Fruit fly (Drosophila melanogaster) whole organism, adult: Measurements from ENCODE around the gene CG14805.

ENCODE experiments used
- CG11617 ChIP-seq: fragments of 200-800 bp; sonication (Bioruptor generic); optimal IDR thresholded peaks from 2 replicates; lab custom pipeline; 2017; ENCODE audit warnings: mild to moderate bottlenecking, missing biosample characterization, missing genetic modification reagents, missing genetic modification characterization
- CG12768 ChIP-seq: fragments of 200-800 bp; sonication (Bioruptor generic); optimal IDR thresholded peaks from 2 replicates; lab custom pipeline; 2017; ENCODE audit warnings: missing biosample characterization, missing genetic modification characterization, mild to moderate bottlenecking, moderate library complexity, missing genetic modification reagents
- CG14711 ChIP-seq: fragments of 200-800 bp; sonication (Bioruptor generic); optimal IDR thresholded peaks from 2 replicates; lab custom pipeline; 2018; ENCODE audit warnings: missing biosample characterization, mild to moderate bottlenecking, missing genetic modification characterization, moderate library complexity
- CG1620 ChIP-seq: fragments of 200-800 bp; sonication (Bioruptor generic); optimal IDR thresholded peaks from 2 replicates; lab custom pipeline; 2016; ENCODE audit warnings: missing biosample characterization, missing genetic modification characterization
- CG33017 ChIP-seq: fragments of 200-800 bp; sonication (Bioruptor generic); optimal IDR thresholded peaks from 2 replicates; lab custom pipeline; 2018; ENCODE audit warnings: missing biosample characterization, mild to moderate bottlenecking, missing genetic modification characterization, moderate library complexity
- CG5204 ChIP-seq: fragments of 200-800 bp; sonication (Bioruptor generic); optimal IDR thresholded peaks from 2 replicates; lab custom pipeline; 2016; ENCODE audit warnings: missing biosample characterization, missing genetic modification characterization
- CG7045 ChIP-seq: fragments of 200-800 bp; sonication (Bioruptor generic); optimal IDR thresholded peaks from 2 replicates; lab custom pipeline; 2017; ENCODE audit warnings: missing biosample characterization, mild to moderate bottlenecking, missing genetic modification characterization
- CG7101 ChIP-seq: fragments of 200-800 bp; sonication (Bioruptor generic); optimal IDR thresholded peaks from 2 replicates; lab custom pipeline; 2018; ENCODE audit warnings: missing biosample characterization, mild to moderate bottlenecking, missing genetic modification characterization, moderate library complexity
- Clk ChIP-seq: fragments of 200-800 bp; sonication (Bioruptor generic); optimal IDR thresholded peaks from 2 replicates; lab custom pipeline; 2017; ENCODE audit warnings: missing biosample characterization, missing genetic modification characterization
- Crg-1 ChIP-seq: fragments of 200-800 bp; sonication (Bioruptor generic); optimal IDR thresholded peaks from 2 replicates; lab custom pipeline; 2016; ENCODE audit warnings: missing biosample characterization, missing genetic modification characterization
- Hr96 ChIP-seq: fragments of 200-800 bp; sonication (Bioruptor generic); optimal IDR thresholded peaks from 2 replicates; lab custom pipeline; 2016; ENCODE audit warnings: missing biosample characterization, missing genetic modification characterization
- Mnt ChIP-seq: fragments of 200-800 bp; sonication (Bioruptor generic); optimal IDR thresholded peaks from 2 replicates; lab custom pipeline; 2016; ENCODE audit warnings: missing biosample characterization, mild to moderate bottlenecking, missing genetic modification characterization
- bab1 ChIP-seq: fragments of 200-800 bp; sonication (Bioruptor generic); optimal IDR thresholded peaks from 3 replicates; lab custom pipeline; 2019; ENCODE audit warnings: missing biosample characterization, mild to moderate bottlenecking, missing genetic modification characterization, moderate library complexity
- cic ChIP-seq: fragments of 200-800 bp; sonication (Bioruptor generic); optimal IDR thresholded peaks from 2 replicates; lab custom pipeline; 2017; ENCODE audit warnings: missing biosample characterization, mild to moderate bottlenecking, missing genetic modification characterization, moderate library complexity
- cnc ChIP-seq, 2 experiments: fragments of >200 bp; optimal IDR thresholded peaks; 2 replicates each; lab custom pipeline; 2017
- kay ChIP-seq: fragments of 200-800 bp; sonication (Bioruptor generic); peaks from one replicate; lab custom pipeline; 2016; ENCODE audit warnings: missing biosample characterization, missing genetic modification characterization, borderline replicate concordance
- ovo ChIP-seq: fragments of 200-800 bp; sonication (Bioruptor generic); optimal IDR thresholded peaks from 2 replicates; lab custom pipeline; 2016; ENCODE audit warnings: missing biosample characterization, missing genetic modification characterization
- pad ChIP-seq: fragments of 200-800 bp; sonication (Bioruptor generic); optimal IDR thresholded peaks from 3 replicates; lab custom pipeline; 2017; ENCODE audit warnings: missing biosample characterization, missing genetic modification characterization, mild to moderate bottlenecking, moderate library complexity, missing genetic modification reagents
- tj ChIP-seq: fragments of 200-800 bp; sonication (Bioruptor generic); optimal IDR thresholded peaks from 3 replicates; lab custom pipeline; 2017; ENCODE audit warnings: missing biosample characterization, mild to moderate bottlenecking, missing genetic modification characterization, moderate library complexity
- toe ChIP-seq: fragments of 200-800 bp; sonication (Bioruptor generic); optimal IDR thresholded peaks from 2 replicates; lab custom pipeline; 2016; ENCODE audit warnings: missing biosample characterization, missing genetic modification characterization

The CG14805 gene

DNA sequence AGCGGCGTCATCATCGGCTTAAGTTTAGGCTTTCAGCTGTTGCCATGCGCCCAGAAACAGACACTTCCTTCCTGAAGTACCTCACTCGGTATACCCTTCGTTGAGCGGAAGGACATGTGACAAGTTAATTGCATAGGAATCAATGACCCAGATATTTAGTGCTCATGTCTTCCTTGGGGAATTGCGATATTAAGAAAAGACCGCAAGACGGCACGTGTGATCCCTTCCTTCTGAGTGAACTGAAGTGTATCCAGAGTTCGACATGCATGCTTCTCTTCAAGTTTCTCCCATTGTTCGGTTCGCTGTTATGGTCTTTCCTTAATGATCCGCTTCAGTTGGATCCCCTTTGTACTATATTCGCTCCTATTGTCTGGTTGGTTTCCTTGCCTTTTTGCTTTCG is 36.6 kb upstream of the CG14805 start:
- TF ChIP-seq CG5204 (GFP tag; lab: Kevin White, UChicago) (no peak), CG11617 (GFP tag; lab: Kevin White, UChicago) (no peak), cnc (optimal IDR thresholded peaks at IDR 0.05; lab: Kevin White, UChicago) (no peak), CG33017 (no peak), CG1620 (GFP tag; lab: Kevin White, UChicago) (no peak), CG14711 (tag; lab: Kevin White, UChicago) (no peak), cic (GFP tag; lab: Kevin White, UChicago) (no peak), Clk (no peak), Crg-1 (GFP tag; lab: Kevin White, UChicago) (no peak)

DNA sequence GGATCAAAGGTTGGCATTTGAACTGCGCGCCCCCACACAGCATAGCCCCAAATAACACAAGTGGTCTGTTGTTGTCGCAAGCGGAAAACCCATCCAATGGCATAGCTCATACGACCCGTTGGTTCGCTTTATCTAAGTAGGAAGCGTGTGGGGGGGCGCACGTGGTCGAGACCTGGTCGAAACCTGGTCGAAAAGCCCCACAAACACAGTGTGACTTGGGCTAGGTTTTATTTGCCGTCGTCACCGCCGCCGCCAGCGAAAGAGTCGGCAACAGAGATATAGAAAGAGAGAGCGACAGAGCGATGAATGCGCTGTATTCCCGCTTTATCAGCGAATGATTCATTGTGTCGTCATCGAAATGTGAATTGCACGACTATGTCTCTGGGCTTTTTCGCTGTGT is 34.2 kb upstream of the CG14805 start:
- TF ChIP-seq Mnt (GFP tag; lab: Kevin White, UChicago) (peak; percentile 82), cic (GFP tag; lab: Kevin White, UChicago) (peak; percentile 48), CG1620 (GFP tag; lab: Kevin White, UChicago) (no peak), tj (GFP tag; lab: Kevin White, UChicago) (peak; percentile 89), CG7045 (GFP tag; lab: Kevin White, UChicago) (no peak), toe (GFP tag; lab: Kevin White, UChicago) (no peak), CG11617 (GFP tag; lab: Kevin White, UChicago) (peak; percentile 9), CG33017 (no peak), CG14711 (tag; lab: Kevin White, UChicago) (no peak), cnc (optimal IDR thresholded peaks at IDR 0.05; lab: Kevin White, UChicago) (peak; percentile 8 to 14), bab1 (GFP tag; lab: Kevin White, UChicago) (peak; percentile 47), pad (GFP tag; lab: Kevin White, UChicago) (no peak), Hr96 (GFP tag; lab: Kevin White, UChicago) (no peak), Clk (no peak), Crg-1 (GFP tag; lab: Kevin White, UChicago) (no peak), kay (GFP tag; lab: Kevin White, UChicago) (peak; percentile 58), ovo (GFP tag; lab: Kevin White, UChicago) (no peak)

DNA sequence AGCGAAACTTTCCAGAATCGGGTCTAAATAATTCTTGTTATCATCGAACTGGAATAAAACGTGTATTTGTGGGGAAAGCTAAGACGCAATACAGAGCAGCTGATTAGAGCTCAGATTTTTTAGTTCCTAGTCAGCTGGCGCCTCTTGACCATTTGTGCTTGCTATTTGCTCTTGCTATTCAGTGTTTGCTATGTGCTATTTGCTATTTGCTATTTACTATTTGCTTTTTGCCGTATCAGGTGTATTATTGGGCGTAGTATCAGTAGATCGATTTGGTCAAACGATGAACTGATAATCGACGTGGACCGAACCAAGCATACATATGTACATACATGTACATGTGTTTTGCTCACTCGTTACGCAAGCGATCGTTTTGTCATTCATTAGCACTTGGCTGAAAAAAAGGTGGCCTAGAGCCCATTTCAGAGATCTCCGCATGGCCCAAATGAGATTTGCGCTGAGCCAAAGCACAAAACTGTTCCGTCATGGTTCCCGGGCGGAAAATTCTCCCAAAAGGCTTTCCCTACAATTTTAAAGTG is 31.6 kb upstream of the CG14805 start:
- TF ChIP-seq Crg-1 (GFP tag; lab: Kevin White, UChicago): peak; percentile 78
- no peak for TF ChIP-seq Clk
- no peak for TF ChIP-seq CG33017
- no peak for TF ChIP-seq bab1 (GFP tag; lab: Kevin White, UChicago)
- peak; percentile 80 for TF ChIP-seq ovo (GFP tag; lab: Kevin White, UChicago)
- peak; percentile 34 for TF ChIP-seq CG7045 (GFP tag; lab: Kevin White, UChicago)
- TF ChIP-seq cic (GFP tag; lab: Kevin White, UChicago): peak; percentile 78
- peak; percentile 59 for TF ChIP-seq Mnt (GFP tag; lab: Kevin White, UChicago)
- peak; percentile 35 for TF ChIP-seq CG14711 (tag; lab: Kevin White, UChicago)
- peak; percentile 71 for TF ChIP-seq kay (GFP tag; lab: Kevin White, UChicago)
- peak; percentile 70 for TF ChIP-seq CG7101
- peak; percentile 40 for TF ChIP-seq CG12768 (GFP tag; lab: Kevin White, UChicago)
- no peak for TF ChIP-seq cnc (optimal IDR thresholded peaks at IDR 0.05; lab: Kevin White, UChicago)
- TF ChIP-seq CG11617 (GFP tag; lab: Kevin White, UChicago): peak; percentile 49
- no peak for TF ChIP-seq CG5204 (GFP tag; lab: Kevin White, UChicago)
- peak; percentile 57 for TF ChIP-seq CG1620 (GFP tag; lab: Kevin White, UChicago)
- TF ChIP-seq tj (GFP tag; lab: Kevin White, UChicago): peak; percentile 36

DNA sequence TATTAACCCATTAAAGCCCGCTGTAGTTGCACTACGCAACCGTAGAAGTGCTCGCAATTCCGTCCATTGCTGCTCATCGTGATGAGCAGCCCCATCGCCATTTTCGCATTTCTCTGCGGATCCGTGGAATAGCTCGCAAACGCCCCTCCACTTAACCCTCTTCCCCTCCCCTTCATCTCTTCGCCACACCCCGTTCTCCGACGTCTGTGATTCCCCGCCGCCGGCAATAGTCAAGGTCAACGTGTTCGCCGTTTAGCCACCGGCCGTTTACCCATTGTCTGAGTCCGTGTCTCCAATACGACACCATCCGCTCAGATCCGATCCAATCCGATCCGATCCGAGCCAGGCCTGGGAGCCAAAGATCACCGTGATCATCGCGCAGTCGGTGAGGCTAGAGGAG is 30.7 kb upstream of the CG14805 start:
- TF ChIP-seq Mnt (GFP tag; lab: Kevin White, UChicago) (no peak), CG12768 (GFP tag; lab: Kevin White, UChicago) (no peak)

DNA sequence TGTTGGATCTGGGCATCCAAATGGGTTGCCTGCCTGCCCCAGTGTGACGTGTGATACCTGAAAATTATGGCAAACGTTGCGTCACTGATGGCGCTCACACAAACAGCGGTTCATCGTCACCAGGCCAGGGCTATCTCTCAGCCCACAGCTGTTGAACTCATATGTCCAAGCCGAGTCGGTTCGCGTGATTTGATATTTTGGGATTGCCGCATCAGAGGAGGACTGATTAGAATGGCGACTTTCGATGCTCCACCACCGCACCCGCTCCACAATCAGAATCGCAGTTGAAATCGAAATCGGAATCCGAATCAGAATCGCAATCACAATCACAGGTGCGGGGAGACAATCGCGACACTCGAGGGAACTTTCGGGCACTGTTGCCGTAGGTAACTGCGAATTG is 29.4 kb upstream of the CG14805 start:
- TF ChIP-seq CG14711 (tag; lab: Kevin White, UChicago): no peak
- TF ChIP-seq CG12768 (GFP tag; lab: Kevin White, UChicago): no peak
- TF ChIP-seq CG5204 (GFP tag; lab: Kevin White, UChicago): no peak
- TF ChIP-seq pad (GFP tag; lab: Kevin White, UChicago): no peak
- no peak for TF ChIP-seq Hr96 (GFP tag; lab: Kevin White, UChicago)
- no peak for TF ChIP-seq CG33017
- TF ChIP-seq toe (GFP tag; lab: Kevin White, UChicago): no peak
- TF ChIP-seq tj (GFP tag; lab: Kevin White, UChicago): no peak
- no peak for TF ChIP-seq CG7045 (GFP tag; lab: Kevin White, UChicago)
- no peak for TF ChIP-seq cnc (optimal IDR thresholded peaks at IDR 0.05; lab: Kevin White, UChicago)
- TF ChIP-seq Crg-1 (GFP tag; lab: Kevin White, UChicago): no peak
- TF ChIP-seq bab1 (GFP tag; lab: Kevin White, UChicago): no peak

DNA sequence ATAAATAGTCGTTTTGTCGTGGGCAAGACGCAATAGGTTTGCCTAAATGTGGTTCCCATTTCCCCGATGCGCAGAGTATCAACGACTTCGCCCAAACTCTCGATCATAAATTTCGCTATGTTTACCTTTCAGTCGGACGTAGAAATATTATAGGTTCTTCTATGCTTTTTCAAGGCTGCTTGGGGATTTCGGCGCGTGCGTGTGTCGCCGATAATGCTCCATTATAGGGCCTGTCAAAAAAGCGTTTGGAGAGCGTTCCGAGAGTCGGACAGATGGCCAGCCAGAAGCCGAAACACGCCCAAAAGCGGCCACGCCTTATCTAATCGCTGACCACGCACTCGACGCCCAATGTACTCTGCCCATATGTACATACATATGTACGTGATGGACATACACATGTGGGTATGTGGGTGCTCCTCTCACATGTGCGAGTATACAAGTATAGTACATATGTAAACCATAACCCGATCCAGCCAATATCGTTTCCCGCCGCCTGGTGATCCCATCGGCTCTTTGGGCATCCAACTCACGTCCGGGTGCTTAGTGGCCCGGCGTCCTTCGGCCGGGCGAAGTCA is 28.4 kb upstream of the CG14805 start:
- TF ChIP-seq CG14711 (tag; lab: Kevin White, UChicago) (no peak), CG7045 (GFP tag; lab: Kevin White, UChicago) (no peak), Crg-1 (GFP tag; lab: Kevin White, UChicago) (no peak), toe (GFP tag; lab: Kevin White, UChicago) (no peak), tj (GFP tag; lab: Kevin White, UChicago) (no peak)
